Worm (Caenorhabditis elegans): ENCODE data around the gene F23D12.4.

DNA sequence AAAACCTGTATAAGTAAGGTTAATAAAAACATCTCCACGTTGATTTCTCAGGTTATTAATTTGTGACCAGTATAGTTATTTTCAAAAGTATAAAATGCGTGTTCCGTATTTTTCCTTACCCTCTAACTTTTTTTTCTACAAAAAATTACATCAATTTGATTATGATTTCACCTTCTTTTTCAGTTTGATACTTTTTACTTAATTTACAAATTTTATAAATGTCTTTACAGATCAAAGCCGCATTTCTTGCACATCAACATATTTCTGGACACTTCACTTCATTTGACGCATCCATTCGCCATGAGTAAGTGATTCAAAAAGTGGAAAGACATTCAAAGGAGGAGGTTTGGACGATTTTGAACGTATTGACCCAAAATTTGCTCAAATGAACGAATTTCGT lies 15.6 kb downstream of the F23D12.4 start, which contains the start of gene Y66C5A.2:
- TF ChIP-seq ZK546.5 (tag; optimal IDR thresholded peaks at IDR 0.05), result no peak
- TF ChIP-seq aly-2 (tag; optimal IDR thresholded peaks at IDR 0.05), result no peak
- TF ChIP-seq ama-1 (optimal IDR thresholded peaks at IDR 0.05), result no peak

Measured in whole organism, L4 larva.